Worm (Caenorhabditis elegans) whole organism, young adult: Measurements from ENCODE around the gene Y75B8A.63.
A peak's percentile ranks its signal among the peaks of the same experiment; 100 is the strongest.

ENCODE experiments used
- B0261.1 ChIP-seq: sonication (generic microtip); optimal IDR thresholded peaks from 2 replicates; lab custom pipeline; 2016; ENCODE audit warnings: mild to moderate bottlenecking, missing genetic modification characterization, moderate library complexity, missing compliant biosample characterization
- B0336.3 ChIP-seq: fragments of 200-800 bp; sonication (Bioruptor generic); IDR thresholded peaks from 2 replicates; pipeline ENCODE4 v1.3.6; 2022; ENCODE audit warnings: missing genetic modification characterization, missing compliant biosample characterization
- F22D6.2 ChIP-seq: sonication (generic microtip); optimal IDR thresholded peaks from 2 replicates; lab custom pipeline; 2016; ENCODE audit warnings: mild to moderate bottlenecking, missing genetic modification characterization, missing compliant biosample characterization
- F37B4.10 ChIP-seq: fragments of 200-800 bp; sonication (Bioruptor generic); IDR thresholded peaks from 2 replicates; pipeline ENCODE4 v1.3.6; 2022; ENCODE audit warnings: missing genetic modification characterization, missing compliant biosample characterization
- F57C9.4 ChIP-seq: sonication (generic microtip); optimal IDR thresholded peaks from 2 replicates; lab custom pipeline; 2017; ENCODE audit warnings: mild to moderate bottlenecking, missing genetic modification characterization, missing compliant biosample characterization
- T26A5.8 ChIP-seq: sonication (generic microtip); optimal IDR thresholded peaks from 2 replicates; lab custom pipeline; 2016; ENCODE audit warnings: missing genetic modification characterization, missing compliant biosample characterization
- Y67H2A.10 ChIP-seq: fragments of 200-800 bp; sonication (Bioruptor generic); conservative IDR thresholded peaks from 2 replicates; pipeline ENCODE4 v1.3.6; 2022; ENCODE audit warnings: missing genetic modification reagents, missing genetic modification characterization, missing compliant biosample characterization
- ZK185.1 ChIP-seq: sonication (generic microtip); optimal IDR thresholded peaks from 2 replicates; lab custom pipeline; 2016; ENCODE audit warnings: mild to moderate bottlenecking, missing genetic modification characterization, missing compliant biosample characterization; ENCODE audit not compliant: poor library complexity, severe bottlenecking
- atf-7 ChIP-seq: sonication (generic microtip); optimal IDR thresholded peaks from 2 replicates; lab custom pipeline; 2017; ENCODE audit warnings: mild to moderate bottlenecking, missing genetic modification characterization, missing compliant biosample characterization
- athp-1 ChIP-seq: sonication (generic microtip); optimal IDR thresholded peaks from 2 replicates; lab custom pipeline; 2017; ENCODE audit warnings: mild to moderate bottlenecking, missing genetic modification characterization, missing compliant biosample characterization
- attf-3 ChIP-seq: fragments of 200-800 bp; sonication (Bioruptor generic); conservative IDR thresholded peaks from 2 replicates; pipeline ENCODE4 v1.3.6; 2022; ENCODE audit warnings: missing genetic modification reagents, missing genetic modification characterization, missing compliant biosample characterization
- bed-1 ChIP-seq: fragments of 200-800 bp; sonication (Bioruptor generic); IDR thresholded peaks from 2 replicates; pipeline ENCODE4 v1.3.6; 2022; ENCODE audit warnings: missing genetic modification reagents, missing genetic modification characterization, missing compliant biosample characterization
- bed-2 ChIP-seq: fragments of 200-800 bp; sonication (Bioruptor generic); IDR thresholded peaks from 2 replicates; pipeline ENCODE4 v1.3.6; 2022; ENCODE audit warnings: missing genetic modification reagents, missing genetic modification characterization, missing compliant biosample characterization
- cebp-1 ChIP-seq, 2 experiments: fragments of 200-800 bp in 1 of 2; sonication (Bioruptor generic) in 1 of 2; sonication (generic microtip) in 1 of 2; IDR thresholded peaks in 1 of 2; optimal IDR thresholded peaks in 1 of 2; 2 replicates each; pipeline versions ENCODE4 v1.3.6 to Lab custom; 2017 to 2022; ENCODE audit warnings: missing compliant biosample characterization in 2 of 2, missing genetic modification characterization in 2 of 2, mild to moderate bottlenecking in 1 of 2, missing genetic modification reagents in 1 of 2, moderate library complexity in 1 of 2
- ceh-27 ChIP-seq: fragments of 200-800 bp; sonication (Bioruptor generic); optimal IDR thresholded peaks from 2 replicates; lab custom pipeline; 2018; ENCODE audit warnings: mild to moderate bottlenecking, missing genetic modification characterization, moderate library complexity, missing compliant biosample characterization
- ceh-40 ChIP-seq: fragments of 200-800 bp; sonication (Bioruptor generic); IDR thresholded peaks from 2 replicates; pipeline ENCODE4 v1.3.6; 2022; ENCODE audit warnings: missing genetic modification characterization, missing compliant biosample characterization
- egrh-3 ChIP-seq: fragments of 200-800 bp; sonication (Bioruptor generic); IDR thresholded peaks from 2 replicates; pipeline ENCODE4 v1.3.6; 2022; ENCODE audit warnings: missing genetic modification reagents, missing genetic modification characterization, missing compliant biosample characterization
- ets-4 ChIP-seq: fragments of 200-800 bp; sonication (Bioruptor generic); optimal IDR thresholded peaks from 2 replicates; lab custom pipeline; 2018; ENCODE audit warnings: mild to moderate bottlenecking, missing genetic modification characterization, missing compliant biosample characterization
- fkh-3 ChIP-seq: sonication (generic microtip); optimal IDR thresholded peaks from 2 replicates; lab custom pipeline; 2016; ENCODE audit warnings: mild to moderate bottlenecking, missing genetic modification characterization, missing compliant biosample characterization
- lag-1 ChIP-seq: fragments of 200-800 bp; sonication (Bioruptor generic); IDR thresholded peaks from 2 replicates; pipeline ENCODE4 v1.3.6; 2022; ENCODE audit warnings: missing genetic modification reagents, missing genetic modification characterization, missing compliant biosample characterization
- let-607 ChIP-seq, 2 experiments: fragments of 200-800 bp in 1 of 2; sonication (Bioruptor generic) in 1 of 2; sonication (generic microtip) in 1 of 2; optimal IDR thresholded peaks; 2 replicates each; lab custom pipeline; 2016 to 2018; ENCODE audit warnings: mild to moderate bottlenecking in 2 of 2, missing compliant biosample characterization in 2 of 2, missing genetic modification characterization in 2 of 2, moderate library complexity in 2 of 2, missing genotype in 1 of 2
- lin-35 ChIP-seq, 3 experiments: fragments of 150-350 bp in 2 of 3; sonication (generic microtip) in 1 of 3; optimal IDR thresholded peaks; 2 replicates each; lab custom pipeline; 2014 to 2018; ENCODE audit warnings: missing biosample characterization in 3 of 3, missing genetic modification characterization in 3 of 3, missing genetic modification reagents in 3 of 3
- lin-54 ChIP-seq: fragments of 200-800 bp; sonication (Bioruptor generic); optimal IDR thresholded peaks from 2 replicates; lab custom pipeline; 2018; ENCODE audit warnings: mild to moderate bottlenecking, missing genetic modification characterization, missing compliant biosample characterization
- lsl-1 ChIP-seq: fragments of 200-800 bp; sonication (Bioruptor generic); optimal IDR thresholded peaks from 2 replicates; lab custom pipeline; 2018; ENCODE audit warnings: mild to moderate bottlenecking, missing genetic modification characterization, moderate library complexity, missing compliant biosample characterization
- madf-6 ChIP-seq: fragments of 200-800 bp; sonication (Bioruptor generic); IDR thresholded peaks from 2 replicates; pipeline ENCODE4 v1.3.6; 2022; ENCODE audit warnings: missing genetic modification reagents, missing genetic modification characterization, missing compliant biosample characterization
- mcd-1 ChIP-seq: fragments of 200-800 bp; sonication (Bioruptor generic); IDR thresholded peaks from 2 replicates; pipeline ENCODE4 v1.3.6; 2022; ENCODE audit warnings: missing genetic modification reagents, missing genetic modification characterization, missing compliant biosample characterization
- nfyb-1 ChIP-seq: fragments of 200-800 bp; sonication (Bioruptor generic); IDR thresholded peaks from 2 replicates; pipeline ENCODE4 v1.3.6; 2022; ENCODE audit warnings: missing genetic modification reagents, missing genetic modification characterization, missing compliant biosample characterization
- nhr-80 ChIP-seq: sonication (generic microtip); optimal IDR thresholded peaks from 2 replicates; lab custom pipeline; 2016; ENCODE audit warnings: missing genetic modification characterization, missing compliant biosample characterization
- rec-8 ChIP-seq, 2 experiments: sonication (generic microtip); optimal IDR thresholded peaks; 2 replicates each; lab custom pipeline; 2016; ENCODE audit warnings: mild to moderate bottlenecking in 2 of 2, missing genetic modification characterization in 2 of 2, missing genetic modification reagents in 2 of 2, missing genotype in 2 of 2, missing biosample characterization in 1 of 2, missing compliant biosample characterization in 1 of 2, moderate library complexity in 1 of 2
- rpc-1 ChIP-seq, 2 experiments: fragments of 150-350 bp in 1 of 2; sonication (generic microtip) in 1 of 2; optimal IDR thresholded peaks; 2 replicates each; lab custom pipeline; 2014 to 2018; ENCODE audit warnings: missing biosample characterization in 1 of 2, missing genetic modification characterization in 1 of 2, missing genetic modification reagents in 1 of 2, missing genotype in 1 of 2
- sdz-38 ChIP-seq: sonication (generic microtip); optimal IDR thresholded peaks from 2 replicates; lab custom pipeline; 2016; ENCODE audit warnings: missing genotype, missing genetic modification characterization, missing compliant biosample characterization
- snpc-1.3 ChIP-seq: sonication (generic microtip); optimal IDR thresholded peaks from 2 replicates; lab custom pipeline; 2017; ENCODE audit warnings: missing genetic modification characterization, mild to moderate bottlenecking, missing compliant biosample characterization, antibody characterized with exemption, moderate library complexity, missing genotype, missing genetic modification reagents; ENCODE audit not compliant: insufficient read depth
- sptf-2 ChIP-seq: fragments of 200-800 bp; sonication (Bioruptor generic); optimal IDR thresholded peaks from 2 replicates; lab custom pipeline; 2018; ENCODE audit warnings: mild to moderate bottlenecking, missing genetic modification characterization, missing compliant biosample characterization
- tbp1 ChIP-seq: fragments of 200-800 bp; sonication (Bioruptor generic); optimal IDR thresholded peaks from 2 replicates; lab custom pipeline; 2018; ENCODE audit warnings: mild to moderate bottlenecking, missing genetic modification characterization, missing compliant biosample characterization
- unc-130 ChIP-seq: sonication (generic microtip); optimal IDR thresholded peaks from 2 replicates; lab custom pipeline; 2016; ENCODE audit warnings: missing genetic modification reagents, missing genetic modification characterization, missing compliant biosample characterization
- zfh-2 ChIP-seq: fragments of 200-800 bp; sonication (Bioruptor generic); conservative IDR thresholded peaks from 2 replicates; pipeline ENCODE4 v1.3.6; 2022; ENCODE audit warnings: missing genetic modification reagents, missing genetic modification characterization, missing compliant biosample characterization
- ztf-18 ChIP-seq: sonication (generic microtip); optimal IDR thresholded peaks from 2 replicates; lab custom pipeline; 2016; ENCODE audit warnings: missing genotype, mild to moderate bottlenecking, missing genetic modification characterization, missing compliant biosample characterization
- ztf-26 ChIP-seq: sonication (generic microtip); optimal IDR thresholded peaks from 2 replicates; lab custom pipeline; 2017; ENCODE audit warnings: missing genetic modification characterization, missing compliant biosample characterization
- ztf-3 ChIP-seq: fragments of 200-800 bp; sonication (Bioruptor generic); optimal IDR thresholded peaks from 2 replicates; lab custom pipeline; 2018; ENCODE audit warnings: mild to moderate bottlenecking, missing genetic modification characterization, missing compliant biosample characterization
- ztf-6 ChIP-seq: fragments of 200-800 bp; sonication (Bioruptor generic); IDR thresholded peaks from 2 replicates; pipeline ENCODE4 v1.3.6; 2022; ENCODE audit warnings: missing genetic modification reagents, missing genetic modification characterization, missing compliant biosample characterization

The Y75B8A.63 gene

ce11 chrIII:12327528-12327997 lies at the start of gene Y75B8A.63, which contains the start of gene zip-12:
Gene Y75B8A.63 (plus strand): TSS chrIII:12327947.
Gene zip-12 (plus strand): TSS chrIII:12327914.
- TF ChIP-seq let-607 (tag; optimal IDR thresholded peaks at IDR 0.05; lab: Kevin White, UChicago) (peak in 1 of 2 experiments; percentile 17), zfh-2 (peak; percentile 77; the same call in 1 of the 2 replicates), sdz-38 (no peak), ets-4 (GFP tag; lab: Kevin White, UChicago) (peak; percentile 83), atf-7 (tag; lab: Kevin White, UChicago) (peak; percentile 67), egrh-3 (GFP tag; lab: Robert Waterston, UW) (peak; percentile 78), B0261.1 (tag; lab: Kevin White, UChicago) (no peak), ztf-26 (tag; lab: Kevin White, UChicago) (no peak), bed-1 (no peak), attf-3 (GFP tag; lab: Robert Waterston, UW) (no peak), mcd-1 (0 out of 2 replicates have a peak, but pooled peaks have one; percentile 14), unc-130 (no peak), B0336.3 (GFP tag; lab: Robert Waterston, UW) (peak; percentile 55; the same call in 1 of the 2 replicates), Y67H2A.10 (GFP tag; lab: Robert Waterston, UW) (no peak), athp-1 (tag; lab: Kevin White, UChicago) (no peak), nfyb-1 (GFP tag; lab: Robert Waterston, UW) (0 out of 2 replicates have a peak, but pooled peaks have one; percentile 32), ZK185.1 (tag; lab: Kevin White, UChicago) (no peak), cebp-1 (GFP tag; IDR thresholded peaks at IDR 0.05; lab: Robert Waterston, UW) (no peak), cebp-1 (tag; optimal IDR thresholded peaks at IDR 0.05; lab: Kevin White, UChicago) (peak; percentile 62), madf-6 (no peak), nhr-80 (tag; lab: Kevin White, UChicago) (peak; percentile 72), T26A5.8 (no peak)

ce11 chrIII:12278766-12279165 lies 49.0 kb upstream of the Y75B8A.63 start:
- no peak for TF ChIP-seq sdz-38
- no peak for TF ChIP-seq F37B4.10 (GFP tag; lab: Robert Waterston, UW)
- TF ChIP-seq rec-8 (tag; optimal IDR thresholded peaks at IDR 0.05; lab: Kevin White, UChicago) = no peak
- TF ChIP-seq sptf-2 = no peak
- no peak for TF ChIP-seq lsl-1 (GFP tag; lab: Kevin White, UChicago)
- TF ChIP-seq athp-1 (tag; lab: Kevin White, UChicago) = no peak
- no peak for TF ChIP-seq F22D6.2
- TF ChIP-seq ztf-6 = no peak
- no peak for TF ChIP-seq bed-2 (GFP tag; lab: Robert Waterston, UW)
- no peak for TF ChIP-seq fkh-3 (tag; lab: Kevin White, UChicago)
- TF ChIP-seq lag-1 (GFP tag; lab: Robert Waterston, UW) = no peak
- no peak for TF ChIP-seq ztf-3 (GFP tag; lab: Kevin White, UChicago)
- no peak for TF ChIP-seq rpc-1 (optimal IDR thresholded peaks at IDR 0.05; lab: Kevin White, UChicago)
- TF ChIP-seq rpc-1 (tag; optimal IDR thresholded peaks at IDR 0.05; lab: Kevin White, UChicago) = no peak
- TF ChIP-seq lin-35 (GFP tag; optimal IDR thresholded peaks at IDR 0.05; lab: Kevin White, UChicago) = peak in 1 of 3 experiments; percentile 77
- no peak for TF ChIP-seq let-607 (tag; optimal IDR thresholded peaks at IDR 0.05; lab: Kevin White, UChicago)
- no peak for TF ChIP-seq snpc-1.3
- TF ChIP-seq F57C9.4 (tag; lab: Kevin White, UChicago) = no peak
- TF ChIP-seq mcd-1 = peak; percentile 78
- no peak for TF ChIP-seq ceh-27 (GFP tag; lab: Kevin White, UChicago)
- peak; percentile 51 for TF ChIP-seq lin-54 (GFP tag; lab: Kevin White, UChicago)
- TF ChIP-seq ztf-18 (tag; lab: Kevin White, UChicago) = no peak
- TF ChIP-seq tbp1 (GFP tag; lab: Kevin White, UChicago) = no peak
- no peak for TF ChIP-seq ceh-40 (GFP tag; lab: Robert Waterston, UW)
- TF ChIP-seq, all 124 proteins: peak for 3
